Worm (Caenorhabditis elegans): ENCODE data around the gene F38E1.3.

F38E1.3 gene

ce11 chrV:8403916-8404315, 28.0 kb downstream of the F38E1.3 start:
- TF ChIP-seq elt-2 (tag; optimal IDR thresholded peaks at IDR 0.05) (peak; percentile 7), ceh-2 (tag; optimal IDR thresholded peaks at IDR 0.05) (no peak)

ce11 chrV:8404339-8404738, 28.4 kb downstream of the F38E1.3 start:
- TF ChIP-seq lin-11 (tag; optimal IDR thresholded peaks at IDR 0.05) (no peak), C38D4.7 (GFP tag; optimal IDR thresholded peaks at IDR 0.05) (no peak), F13H6.1 (tag; optimal IDR thresholded peaks at IDR 0.05) (no peak), eyg-1 (tag; optimal IDR thresholded peaks at IDR 0.05) (no peak), che-1 (tag; optimal IDR thresholded peaks at IDR 0.05) (no peak), elt-4 (tag; optimal IDR thresholded peaks at IDR 0.05) (no peak), syd-9 (tag; optimal IDR thresholded peaks at IDR 0.05) (no peak), zip-5 (tag; optimal IDR thresholded peaks at IDR 0.05) (no peak), K09A11.1 (tag; optimal IDR thresholded peaks at IDR 0.05; ENCODE audit: insufficient read depth) (no peak), nhr-232 (tag; optimal IDR thresholded peaks at IDR 0.05) (no peak), K02D7.2 (tag; optimal IDR thresholded peaks at IDR 0.05) (no peak), unc-3 (GFP tag; conservative IDR thresholded peaks at IDR 0.05) (no peak), unc-3 (tag; optimal IDR thresholded peaks at IDR 0.05) (no peak), ceh-45 (GFP tag; IDR thresholded peaks at IDR 0.05) (no peak), gmeb-2 (tag; optimal IDR thresholded peaks at IDR 0.05) (no peak), ahr-1 (tag; optimal IDR thresholded peaks at IDR 0.05) (no peak), ttx-3 (tag; optimal IDR thresholded peaks at IDR 0.05) (no peak), pqm-1 (tag; optimal IDR thresholded peaks at IDR 0.05) (no peak), hlh-30 (tag; optimal IDR thresholded peaks at IDR 0.05; ENCODE audit: insufficient read depth) (no peak), Y22D7AL.16 (tag; optimal IDR thresholded peaks at IDR 0.05) (no peak), ceh-22 (tag; optimal IDR thresholded peaks at IDR 0.05) (no peak)

ce11 chrV:8406155-8406554, 30.2 kb downstream of the F38E1.3 start:
- TF ChIP-seq elt-2 (tag; optimal IDR thresholded peaks at IDR 0.05) (peak; percentile 56), syd-9 (tag; optimal IDR thresholded peaks at IDR 0.05) (no peak)

- TF ChIP-seq ztf-16 (tag; optimal IDR thresholded peaks at IDR 0.05), result no peak
- no peak for TF ChIP-seq ceh-2 (tag; optimal IDR thresholded peaks at IDR 0.05)
- TF ChIP-seq sox-2 (GFP tag; IDR thresholded peaks at IDR 0.05), result no peak
- no peak for TF ChIP-seq unc-42 (tag; optimal IDR thresholded peaks at IDR 0.05)
- TF ChIP-seq sox-4 (tag; optimal IDR thresholded peaks at IDR 0.05), result no peak
- no peak for TF ChIP-seq K02D7.2 (tag; optimal IDR thresholded peaks at IDR 0.05)
- TF ChIP-seq pros-1 (tag; optimal IDR thresholded peaks at IDR 0.05), result no peak
- no peak for TF ChIP-seq F13H6.1 (tag; optimal IDR thresholded peaks at IDR 0.05)
- TF ChIP-seq lin-11 (tag; optimal IDR thresholded peaks at IDR 0.05), result no peak
- TF ChIP-seq nhr-232 (tag; optimal IDR thresholded peaks at IDR 0.05), result no peak
- TF ChIP-seq hlh-15 (tag; optimal IDR thresholded peaks at IDR 0.05), result no peak
- no peak for TF ChIP-seq pha-4 (tag; optimal IDR thresholded peaks at IDR 0.05)
- no peak for TF ChIP-seq unc-86 (tag; optimal IDR thresholded peaks at IDR 0.05)
- TF ChIP-seq odd-2 (tag; optimal IDR thresholded peaks at IDR 0.05), result no peak
These were observed 31.0 kb downstream of the F38E1.3 start for ce11 chrV:8406911-8407310.

- no peak for TF ChIP-seq ceh-22 (tag; optimal IDR thresholded peaks at IDR 0.05)
- no peak for TF ChIP-seq mec-3 (tag; optimal IDR thresholded peaks at IDR 0.05; ENCODE audit: borderline replicate concordance)
- TF ChIP-seq K02D7.2 (tag; optimal IDR thresholded peaks at IDR 0.05), result no peak
- TF ChIP-seq sdc-2 (tag; optimal IDR thresholded peaks at IDR 0.05), result no peak
- no peak for TF ChIP-seq hlh-8 (tag; optimal IDR thresholded peaks at IDR 0.05)
- no peak for TF ChIP-seq ceh-30 (tag; optimal IDR thresholded peaks at IDR 0.05)
These were observed 33.6 kb downstream of the F38E1.3 start for ce11 chrV:8409594-8409993.
